Fruit fly (Drosophila melanogaster) whole organism, embryonic: ENCODE measurements around the gene CG7387.

Experiments used
- Ada2b ChIP-seq: fragments of 200-800 bp; sonication (Bioruptor generic); IDR thresholded peaks from 2 replicates; pipeline ENCODE4 v1.3.6; 2022; ENCODE audit warnings: missing biosample characterization, missing genetic modification characterization
- Blimp-1 ChIP-seq: fragments of 200-800 bp; sonication (Bioruptor generic); optimal IDR thresholded peaks from 3 replicates; lab custom pipeline; 2018; ENCODE audit warnings: missing biosample characterization, missing genetic modification characterization, mild to moderate bottlenecking, moderate library complexity, missing genetic modification reagents
- CG12071 ChIP-seq: fragments of 200-800 bp; sonication (Bioruptor generic); optimal IDR thresholded peaks from 3 replicates; lab custom pipeline; 2018; ENCODE audit warnings: missing biosample characterization, mild to moderate bottlenecking, missing genetic modification characterization
- CG12104 ChIP-seq: fragments of 200-800 bp; sonication (Bioruptor generic); optimal IDR thresholded peaks from 3 replicates; lab custom pipeline; 2016; ENCODE audit warnings: missing biosample characterization, missing genetic modification characterization
- CG12942 ChIP-seq: fragments of 200-800 bp; sonication (Bioruptor generic); optimal IDR thresholded peaks from 3 replicates; lab custom pipeline; 2016; ENCODE audit warnings: missing biosample characterization, missing genetic modification characterization
- CG13894 ChIP-seq: fragments of 200-800 bp; sonication (Bioruptor generic); optimal IDR thresholded peaks from 3 replicates; lab custom pipeline; 2018; ENCODE audit warnings: missing biosample characterization, mild to moderate bottlenecking, missing genetic modification characterization, moderate library complexity
- CG14014 ChIP-seq: fragments of 200-800 bp; sonication (Bioruptor generic); IDR thresholded peaks from 2 replicates; pipeline ENCODE4 v1.3.6; 2022; ENCODE audit warnings: missing biosample characterization, missing genetic modification characterization
- CG15269 ChIP-seq: fragments of 200-800 bp; sonication (Bioruptor generic); optimal IDR thresholded peaks from 2 replicates; lab custom pipeline; 2018; ENCODE audit warnings: missing biosample characterization, mild to moderate bottlenecking, missing genetic modification characterization, moderate library complexity
- CG15479 ChIP-seq: fragments of 200-800 bp; sonication (Bioruptor generic); optimal IDR thresholded peaks from 3 replicates; lab custom pipeline; 2019; ENCODE audit warnings: missing biosample characterization, mild to moderate bottlenecking, missing genetic modification characterization, moderate library complexity
- CG16815 ChIP-seq: fragments of 200-800 bp; sonication (Bioruptor generic); optimal IDR thresholded peaks from 3 replicates; lab custom pipeline; 2017; ENCODE audit warnings: missing biosample characterization, mild to moderate bottlenecking, missing genetic modification characterization
- CG16863 ChIP-seq: fragments of 200-800 bp; sonication (Bioruptor generic); optimal IDR thresholded peaks from 3 replicates; lab custom pipeline; 2016; ENCODE audit warnings: missing biosample characterization, missing genetic modification characterization
- CG17359 ChIP-seq: fragments of 200-800 bp; sonication (Bioruptor generic); optimal IDR thresholded peaks from 3 replicates; lab custom pipeline; 2018; ENCODE audit warnings: missing biosample characterization, mild to moderate bottlenecking, missing genetic modification characterization, moderate library complexity
- CG2712 ChIP-seq: fragments of 200-800 bp; optimal IDR thresholded peaks from 3 replicates; lab custom pipeline; 2019; ENCODE audit warnings: missing biosample characterization, mild to moderate bottlenecking, missing genetic modification characterization, moderate library complexity
- CG32767 ChIP-seq: fragments of 200-800 bp; sonication (Bioruptor generic); IDR thresholded peaks from 2 replicates; pipeline ENCODE4 v1.3.6; 2022; ENCODE audit warnings: missing biosample characterization, missing genetic modification characterization
- CG3281 ChIP-seq: fragments of 200-800 bp; sonication (Bioruptor generic); optimal IDR thresholded peaks from 3 replicates; lab custom pipeline; 2017; ENCODE audit warnings: missing biosample characterization, mild to moderate bottlenecking, missing genetic modification characterization
- CG33213 ChIP-seq: fragments of 200-800 bp; sonication (Bioruptor generic); optimal IDR thresholded peaks from 3 replicates; lab custom pipeline; 2016; ENCODE audit warnings: missing biosample characterization, missing genetic modification characterization
- CG4730 ChIP-seq: fragments of 200-800 bp; sonication (Bioruptor generic); IDR thresholded peaks from 2 replicates; pipeline ENCODE4 v1.3.6; 2022; ENCODE audit warnings: missing biosample characterization, missing genetic modification characterization
- CG4854 ChIP-seq: fragments of 200-800 bp; sonication (Bioruptor generic); optimal IDR thresholded peaks from 2 replicates; lab custom pipeline; 2016; ENCODE audit warnings: missing biosample characterization, missing genetic modification characterization, inconsistent platforms
- CG5953 ChIP-seq: fragments of 200-800 bp; sonication (Bioruptor generic); IDR thresholded peaks from 2 replicates; pipeline ENCODE4 v1.3.6; 2022; ENCODE audit warnings: missing biosample characterization, missing genetic modification characterization
- Camta ChIP-seq: fragments of 200-800 bp; sonication (Bioruptor generic); optimal IDR thresholded peaks from 2 replicates; lab custom pipeline; 2016; ENCODE audit warnings: missing biosample characterization, missing genetic modification characterization
- CkIIα-i1 ChIP-seq: fragments of 200-800 bp; sonication (Bioruptor generic); IDR thresholded peaks from 2 replicates; pipeline ENCODE4 v1.3.6; 2022; ENCODE audit warnings: missing biosample characterization, missing genetic modification characterization
- Deaf1 ChIP-seq: fragments of 200-800 bp; optimal IDR thresholded peaks from 3 replicates; lab custom pipeline; 2019; ENCODE audit warnings: missing biosample characterization, mild to moderate bottlenecking, missing genetic modification characterization, moderate library complexity
- HLH4C ChIP-seq: fragments of 200-800 bp; sonication (Bioruptor generic); IDR thresholded peaks from 3 replicates; pipeline ENCODE4 v1.3.6; 2022; ENCODE audit warnings: missing biosample characterization, missing genetic modification characterization; ENCODE audit not compliant: partially characterized antibody
- Hr39 ChIP-seq: fragments of >200 bp; optimal IDR thresholded peaks from 2 replicates; lab custom pipeline; 2017
- Lim3 ChIP-seq: fragments of 200-800 bp; sonication (Bioruptor generic); IDR thresholded peaks from 2 replicates; pipeline ENCODE4 v1.3.6; 2022; ENCODE audit warnings: missing biosample characterization, missing genetic modification characterization
- Nf-YA ChIP-seq: fragments of 200-800 bp; sonication (Bioruptor generic); IDR thresholded peaks from 2 replicates; pipeline ENCODE4 v1.3.6; 2022; ENCODE audit warnings: missing biosample characterization, missing genetic modification characterization
- Rfx ChIP-seq: fragments of 200-800 bp; sonication (Bioruptor generic); IDR thresholded peaks from 2 replicates; pipeline ENCODE4 v1.3.6; 2022; ENCODE audit warnings: missing biosample characterization, missing genetic modification characterization
- Stat92E ChIP-seq, 3 experiments: fragments of >200 bp in 2 of 3; fragments of 200-800 bp in 1 of 3; sonication (Bioruptor generic) in 1 of 3; optimal IDR thresholded peaks; 2 replicates each; lab custom pipeline; 2017 to 2019; ENCODE audit warnings: missing biosample characterization in 3 of 3, missing genetic modification characterization in 3 of 3, mild to moderate bottlenecking in 1 of 3, moderate library complexity in 1 of 3
- Vsx1 ChIP-seq: fragments of 200-800 bp; sonication (Bioruptor generic); optimal IDR thresholded peaks from 2 replicates; lab custom pipeline; 2017; ENCODE audit warnings: missing biosample characterization, mild to moderate bottlenecking, missing genetic modification characterization, missing genetic modification reagents
- Xbp1 ChIP-seq: fragments of 200-800 bp; sonication (Bioruptor generic); optimal IDR thresholded peaks from 3 replicates; lab custom pipeline; 2016; ENCODE audit warnings: missing biosample characterization, mild to moderate bottlenecking, missing genetic modification characterization
- abd-A ChIP-seq: fragments of 200-800 bp; sonication (Bioruptor generic); optimal IDR thresholded peaks from 3 replicates; lab custom pipeline; 2019; ENCODE audit warnings: missing biosample characterization, mild to moderate bottlenecking, missing genetic modification characterization, moderate library complexity
- ac ChIP-seq: fragments of 200-800 bp; sonication (Bioruptor generic); optimal IDR thresholded peaks from 3 replicates; lab custom pipeline; 2017; ENCODE audit warnings: missing biosample characterization, mild to moderate bottlenecking, missing genetic modification characterization
- cad ChIP-seq: fragments of >200 bp; optimal IDR thresholded peaks from 2 replicates; lab custom pipeline; 2017; ENCODE audit warnings: missing biosample characterization, missing genetic modification characterization
- cas ChIP-seq: fragments of 200-800 bp; sonication (Bioruptor generic); IDR thresholded peaks from 2 replicates; pipeline ENCODE4 v1.3.6; 2022; ENCODE audit warnings: missing biosample characterization, missing genetic modification characterization
- chinmo ChIP-seq: fragments of 200-800 bp; sonication (Bioruptor generic); IDR thresholded peaks from 4 replicates; pipeline ENCODE4 v1.3.6; 2022; ENCODE audit warnings: missing biosample characterization, missing genetic modification characterization; ENCODE audit not compliant: partially characterized antibody
- esg ChIP-seq: fragments of 200-800 bp; sonication (Bioruptor generic); conservative IDR thresholded peaks from 2 replicates; pipeline ENCODE4 v1.3.6; 2022; ENCODE audit warnings: missing biosample characterization, missing genetic modification characterization
- ewg ChIP-seq: fragments of 200-800 bp; sonication (Bioruptor generic); optimal IDR thresholded peaks from 3 replicates; lab custom pipeline; 2017; ENCODE audit warnings: mild to moderate bottlenecking, missing biosample characterization, missing genetic modification reagents, missing genetic modification characterization
- jing ChIP-seq: fragments of 200-800 bp; sonication (Bioruptor generic); optimal IDR thresholded peaks from 2 replicates; lab custom pipeline; 2018; ENCODE audit warnings: missing biosample characterization, mild to moderate bottlenecking, missing genetic modification characterization
- klu ChIP-seq: fragments of 200-800 bp; sonication (Bioruptor generic); IDR thresholded peaks from 2 replicates; pipeline ENCODE4 v1.3.6; 2022; ENCODE audit warnings: missing biosample characterization, missing genetic modification characterization
- lab ChIP-seq: fragments of 200-800 bp; sonication (Bioruptor generic); optimal IDR thresholded peaks from 3 replicates; lab custom pipeline; 2017; ENCODE audit warnings: missing biosample characterization, missing genetic modification characterization, mild to moderate bottlenecking, moderate library complexity, missing genetic modification reagents
- luna ChIP-seq: fragments of 200-800 bp; sonication (Bioruptor generic); optimal IDR thresholded peaks from 2 replicates; lab custom pipeline; 2016; ENCODE audit warnings: missing biosample characterization, missing genetic modification characterization
- nerfin-1 ChIP-seq: fragments of 200-800 bp; sonication (Bioruptor generic); optimal IDR thresholded peaks from 3 replicates; lab custom pipeline; 2019; ENCODE audit warnings: missing biosample characterization, mild to moderate bottlenecking, missing genetic modification characterization, moderate library complexity
- pan ChIP-seq, 4 experiments: fragments of >200 bp in 3 of 4; fragments of 200-800 bp in 1 of 4; sonication (Bioruptor generic) in 1 of 4; optimal IDR thresholded peaks in 3 of 4; IDR thresholded peaks in 1 of 4; 2 replicates each; pipeline versions ENCODE4 v1.3.6 to Lab custom; 2017 to 2022; ENCODE audit warnings: missing biosample characterization in 2 of 4, missing genetic modification characterization in 2 of 4, mixed read lengths in 1 of 4
- sr ChIP-seq: fragments of 200-800 bp; sonication (Bioruptor generic); IDR thresholded peaks from 3 replicates; pipeline ENCODE4 v1.3.6; 2022; ENCODE audit warnings: missing biosample characterization, missing genetic modification characterization
- tll ChIP-seq, 2 experiments: fragments of 200-800 bp in 1 of 2; fragments of >200 bp in 1 of 2; sonication (Bioruptor generic) in 1 of 2; optimal IDR thresholded peaks; 2 replicates each; lab custom pipeline; 2017 to 2019; ENCODE audit warnings: missing biosample characterization in 2 of 2, missing genetic modification characterization in 2 of 2, mild to moderate bottlenecking in 1 of 2, moderate library complexity in 1 of 2
- tup ChIP-seq: fragments of 200-800 bp; sonication (Bioruptor generic); optimal IDR thresholded peaks from 2 replicates; lab custom pipeline; 2016; ENCODE audit warnings: missing biosample characterization, mild to moderate bottlenecking, missing genetic modification characterization, moderate library complexity

The CG7387 gene

dm6 chr3L:8240932-8241331, 48.0 kb upstream of the CG7387 start (continued):
- TF ChIP-seq nerfin-1: peak; percentile 18
- TF ChIP-seq ac (GFP tag; lab: Kevin White, UChicago): no peak
- TF ChIP-seq jing (GFP tag; lab: Kevin White, UChicago): no peak
- no peak for TF ChIP-seq CG32767 (GFP tag; lab: Robert Waterston, UW)
- no peak for TF ChIP-seq CG3281 (GFP tag; lab: Kevin White, UChicago)
- no peak for TF ChIP-seq Ada2b
- TF ChIP-seq CG4730: no peak
- TF ChIP-seq CG33213 (GFP tag; lab: Kevin White, UChicago): no peak
- TF ChIP-seq pan (optimal IDR thresholded peaks at IDR 0.05; lab: Kevin White, UChicago): no peak
- TF ChIP-seq pan (GFP tag; optimal IDR thresholded peaks at IDR 0.05 in 1 of 2, IDR thresholded peaks at IDR 0.05 in 1 of 2): no peak
- 0 out of 4 replicates have a peak, but pooled peaks have one; percentile 37 for TF ChIP-seq chinmo (GFP tag; lab: Robert Waterston, UW)
- no peak for TF ChIP-seq klu (GFP tag; lab: Robert Waterston, UW)
- no peak for TF ChIP-seq CG17359
- TF ChIP-seq Rfx: peak; percentile 45; the same call in 1 of the 2 replicates
- TF ChIP-seq Deaf1: peak; percentile 24
- no peak for TF ChIP-seq CG5953
- TF ChIP-seq esg (GFP tag; lab: Robert Waterston, UW): no peak
- peak; percentile 23 for TF ChIP-seq abd-A
- TF ChIP-seq cad (GFP tag; lab: Kevin White, UChicago): no peak
- no peak for TF ChIP-seq Nf-YA (GFP tag; lab: Robert Waterston, UW)
- no peak for TF ChIP-seq CG15269
- TF ChIP-seq sr: no peak
- TF ChIP-seq CkIIα-i1 (GFP tag; lab: Robert Waterston, UW): no peak
- no peak for TF ChIP-seq CG16815 (GFP tag; lab: Kevin White, UChicago)
- TF ChIP-seq CG12104 (GFP tag; lab: Kevin White, UChicago): no peak
- TF ChIP-seq CG14014 (GFP tag; lab: Robert Waterston, UW): no peak
- TF ChIP-seq cas (GFP tag; lab: Robert Waterston, UW): no peak
- peak; percentile 1 for TF ChIP-seq lab (GFP tag; lab: Kevin White, UChicago)
- no peak for TF ChIP-seq Vsx1 (GFP tag; lab: Kevin White, UChicago)
- TF ChIP-seq CG13894 (tag; lab: Kevin White, UChicago): no peak
- TF ChIP-seq Lim3 (GFP tag; lab: Robert Waterston, UW): no peak
- TF ChIP-seq CG16863: no peak
- no peak for TF ChIP-seq CG15479 (GFP tag; lab: Kevin White, UChicago)
- no peak for TF ChIP-seq CG12942 (GFP tag; lab: Kevin White, UChicago)
- no peak for TF ChIP-seq luna
- 0 out of 3 replicates have a peak, but pooled peaks have one; percentile 18 for TF ChIP-seq HLH4C (GFP tag; lab: Robert Waterston, UW)
- no peak for TF ChIP-seq CG4854 (GFP tag; lab: Kevin White, UChicago)
- TF ChIP-seq CG12071: no peak
- no peak for TF ChIP-seq tll (GFP tag; optimal IDR thresholded peaks at IDR 0.05; lab: Kevin White, UChicago)
- no peak for TF ChIP-seq Stat92E (GFP tag; optimal IDR thresholded peaks at IDR 0.05; lab: Kevin White, UChicago)
- no peak for TF ChIP-seq CG2712 (tag; lab: Kevin White, UChicago)
- TF ChIP-seq tup (GFP tag; lab: Kevin White, UChicago): no peak
- peak; percentile 82 for TF ChIP-seq ewg
- no peak for TF ChIP-seq Blimp-1 (GFP tag; lab: Kevin White, UChicago)
- TF ChIP-seq Hr39 (lab: Kevin White, UChicago): no peak
- no peak for TF ChIP-seq Camta (GFP tag; lab: Kevin White, UChicago)
- no peak for TF ChIP-seq Xbp1 (GFP tag; lab: Kevin White, UChicago)
- TF ChIP-seq, all 482 proteins: peak for 14
